Worm (Caenorhabditis elegans) whole organism, midembryonic: ENCODE results near the gene duxl-1.

ENCODE experiments used
- T22C8.4 ChIP-seq: fragments of 200-800 bp; sonication (Bioruptor generic); IDR thresholded peaks from 2 replicates; pipeline ENCODE4 v1.3.6; 2022; ENCODE audit warnings: missing genetic modification characterization, missing compliant biosample characterization
- cog-1 ChIP-seq: sonication (generic microtip); optimal IDR thresholded peaks from 2 replicates; lab custom pipeline; 2016; ENCODE audit warnings: missing genetic modification characterization, missing compliant biosample characterization
- flt-1 ChIP-seq: fragments of 200-800 bp; sonication (Bioruptor generic); IDR thresholded peaks from 2 replicates; pipeline ENCODE4 v1.3.6; 2022; ENCODE audit warnings: missing genetic modification characterization, missing compliant biosample characterization
- klf-2 ChIP-seq: fragments of 200-800 bp; sonication (Bioruptor generic); conservative IDR thresholded peaks from 2 replicates; pipeline ENCODE4 v1.3.6; 2022; ENCODE audit warnings: missing genetic modification reagents, missing genetic modification characterization, missing compliant biosample characterization
- med-1 ChIP-seq: sonication (generic microtip); optimal IDR thresholded peaks from 2 replicates; lab custom pipeline; 2017; ENCODE audit warnings: missing genetic modification characterization, mild to moderate bottlenecking, missing compliant biosample characterization, antibody characterized with exemption, missing genetic modification reagents; ENCODE audit not compliant: insufficient read depth
- ref-1 ChIP-seq: fragments of 200-800 bp; sonication (Bioruptor generic); conservative IDR thresholded peaks from 2 replicates; pipeline ENCODE4 v1.3.6; 2022; ENCODE audit warnings: missing genetic modification reagents, missing genetic modification characterization, missing compliant biosample characterization
- tab-1 ChIP-seq: fragments of 200-800 bp; sonication (Bioruptor generic); IDR thresholded peaks from 2 replicates; pipeline ENCODE4 v1.3.6; 2022; ENCODE audit warnings: missing genetic modification characterization, missing compliant biosample characterization
- ztf-23 ChIP-seq: fragments of 200-800 bp; sonication (Bioruptor generic); IDR thresholded peaks from 2 replicates; pipeline ENCODE4 v1.3.6; 2022; ENCODE audit warnings: missing genetic modification reagents, missing genetic modification characterization, missing compliant biosample characterization
- ztf-29 ChIP-seq: fragments of 200-800 bp; sonication (Bioruptor generic); IDR thresholded peaks from 2 replicates; pipeline ENCODE4 v1.3.6; 2022; ENCODE audit warnings: missing genetic modification reagents, missing genetic modification characterization, missing compliant biosample characterization

Gene duxl-1

DNA sequence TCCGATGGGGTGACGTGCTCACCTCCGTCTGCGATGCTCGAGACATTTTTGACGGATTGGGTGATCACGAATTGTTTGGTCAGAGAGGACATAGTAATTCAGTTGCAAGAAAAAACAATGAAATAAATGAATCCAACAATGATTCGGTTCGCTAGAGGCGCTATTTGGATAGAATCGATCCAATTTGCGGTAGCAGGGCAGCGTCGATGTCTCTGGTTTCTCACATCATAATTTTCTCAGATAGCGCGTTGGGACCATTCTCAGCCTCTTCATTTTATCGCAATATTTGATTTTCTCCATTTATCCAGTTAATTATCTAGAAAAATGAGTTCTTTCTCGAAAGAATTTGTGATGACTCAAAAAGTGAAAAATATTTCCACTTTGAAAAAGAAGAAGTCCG lies 42.9 kb downstream of the duxl-1 start, which contains the start of gene sdz-18:
TSS of gene sdz-18 (minus strand) at position 101 of the 400 bp plus-strand sequence.
- TF ChIP-seq tab-1 (GFP tag; lab: Robert Waterston, UW) (no peak), flt-1 (GFP tag; lab: Robert Waterston, UW) (no peak), klf-2 (GFP tag; lab: Robert Waterston, UW) (no peak), ref-1 (GFP tag; lab: Robert Waterston, UW) (no peak), cog-1 (no peak)

DNA sequence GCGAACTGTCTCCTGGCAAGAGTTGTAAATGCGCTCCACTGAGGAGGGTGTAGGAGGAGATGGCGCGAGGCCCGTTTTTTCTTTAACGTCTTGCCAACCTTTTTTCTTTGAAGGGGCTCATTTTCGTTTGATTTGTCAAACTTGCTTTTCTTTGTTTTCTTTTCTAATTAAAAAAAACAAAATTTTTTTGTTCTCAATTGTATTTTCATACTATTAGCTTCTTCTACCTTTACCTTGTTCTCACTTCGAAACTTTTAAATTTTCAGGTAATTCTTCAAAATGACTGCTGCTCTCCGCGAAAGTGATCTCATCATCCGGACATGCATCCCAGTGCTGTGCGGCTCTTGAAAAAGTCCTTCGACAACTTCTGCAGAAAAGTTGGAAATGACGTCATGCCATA lies 46.5 kb downstream of the duxl-1 start, which contains the start of gene fbxa-184:
TSS of gene fbxa-184 (plus strand) at position 301 of the 400 bp plus-strand sequence.
- TF ChIP-seq tab-1 (GFP tag; lab: Robert Waterston, UW) (no peak), ref-1 (GFP tag; lab: Robert Waterston, UW) (no peak), ztf-23 (GFP tag; lab: Robert Waterston, UW) (no peak), klf-2 (GFP tag; lab: Robert Waterston, UW) (no peak), flt-1 (GFP tag; lab: Robert Waterston, UW) (no peak), cog-1 (no peak), T22C8.4 (no peak), ztf-29 (GFP tag; lab: Robert Waterston, UW) (no peak), med-1 (GFP tag; lab: Kevin White, UChicago) (no peak)

DNA sequence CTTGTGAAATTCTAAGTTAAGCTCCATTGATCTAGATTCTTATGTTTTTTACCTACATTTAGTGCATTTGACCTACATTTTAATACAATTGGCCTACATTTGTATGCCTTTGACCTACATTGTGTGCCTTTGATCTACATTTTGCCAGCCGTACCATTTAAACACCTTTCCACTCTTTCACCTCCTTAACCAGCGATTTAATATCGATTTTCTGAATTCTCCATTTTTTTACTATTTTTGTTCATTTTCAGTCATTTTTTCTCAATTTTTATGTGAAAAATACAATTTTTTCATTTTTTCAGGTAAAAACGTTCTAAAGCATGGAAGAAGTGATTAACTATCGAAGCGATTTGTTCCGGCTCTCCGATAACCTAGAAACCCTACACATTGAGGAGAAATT lies 49.4 kb downstream of the duxl-1 start, which contains the start of gene btb-7:
TSS of gene btb-7 (plus strand) at position 301 of the 400 bp plus-strand sequence.
- no peak for TF ChIP-seq cog-1

DNA sequence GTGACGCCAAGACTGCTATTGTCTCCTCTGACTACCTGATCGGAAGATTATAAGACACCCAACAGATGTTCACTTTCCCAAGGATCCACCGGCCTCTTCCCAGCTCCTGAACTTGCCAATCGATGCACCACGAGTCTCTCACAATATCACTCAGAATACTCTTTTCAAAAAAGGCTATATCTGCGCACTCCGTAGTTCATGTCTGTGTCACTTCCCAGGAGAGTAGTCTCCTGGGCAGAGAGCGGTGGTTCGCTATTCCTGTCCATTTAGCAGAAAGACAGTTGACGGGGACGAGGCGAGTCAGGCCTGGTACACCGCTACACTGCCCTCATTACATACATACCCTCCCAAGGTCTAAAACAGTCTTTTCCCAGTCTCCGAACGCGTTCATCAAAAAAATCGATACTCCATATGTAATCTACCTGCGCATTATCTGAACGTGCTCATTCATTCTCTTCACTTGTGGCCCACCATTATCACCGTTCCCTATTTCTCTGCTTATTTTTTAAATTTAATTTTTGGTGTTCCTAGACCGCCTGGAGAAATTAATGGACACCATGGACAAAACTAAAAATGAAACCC lies 51.4 kb downstream of the duxl-1 start, which contains the start of gene btb-6:
TSS of gene btb-6 (plus strand) at position 532 of the 582 bp plus-strand sequence.
- TF ChIP-seq T22C8.4: no peak
- 0 out of 2 replicates have a peak, but pooled peaks have one; percentile 53 for TF ChIP-seq tab-1 (GFP tag; lab: Robert Waterston, UW)
